Fruit fly (Drosophila melanogaster): ENCODE data around the gene tplus3b.

The tplus3b gene

DNA sequence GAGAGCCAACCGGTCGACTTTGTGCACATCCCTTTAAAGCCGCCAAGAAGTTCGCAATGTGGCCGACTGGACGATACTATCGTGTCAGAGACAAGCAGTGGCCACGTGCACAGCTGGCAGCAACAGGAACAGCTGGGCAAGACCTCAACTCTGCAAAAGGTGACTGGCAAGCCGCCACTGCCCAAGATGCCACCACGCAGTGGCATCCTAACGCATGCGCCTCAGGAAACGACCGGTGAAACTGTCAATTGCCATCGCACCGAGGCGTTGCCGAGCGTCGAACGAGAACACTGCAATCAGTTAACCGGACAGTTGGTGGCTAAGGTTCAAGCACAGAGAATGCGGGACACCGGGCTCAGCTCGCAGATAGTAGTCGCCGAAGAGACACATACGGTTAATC lies 42.0 kb upstream of the tplus3b start:
- no peak for TF ChIP-seq ss (GFP tag; optimal IDR thresholded peaks at IDR 0.05)
- TF ChIP-seq svp (GFP tag): peak; percentile 74

DNA sequence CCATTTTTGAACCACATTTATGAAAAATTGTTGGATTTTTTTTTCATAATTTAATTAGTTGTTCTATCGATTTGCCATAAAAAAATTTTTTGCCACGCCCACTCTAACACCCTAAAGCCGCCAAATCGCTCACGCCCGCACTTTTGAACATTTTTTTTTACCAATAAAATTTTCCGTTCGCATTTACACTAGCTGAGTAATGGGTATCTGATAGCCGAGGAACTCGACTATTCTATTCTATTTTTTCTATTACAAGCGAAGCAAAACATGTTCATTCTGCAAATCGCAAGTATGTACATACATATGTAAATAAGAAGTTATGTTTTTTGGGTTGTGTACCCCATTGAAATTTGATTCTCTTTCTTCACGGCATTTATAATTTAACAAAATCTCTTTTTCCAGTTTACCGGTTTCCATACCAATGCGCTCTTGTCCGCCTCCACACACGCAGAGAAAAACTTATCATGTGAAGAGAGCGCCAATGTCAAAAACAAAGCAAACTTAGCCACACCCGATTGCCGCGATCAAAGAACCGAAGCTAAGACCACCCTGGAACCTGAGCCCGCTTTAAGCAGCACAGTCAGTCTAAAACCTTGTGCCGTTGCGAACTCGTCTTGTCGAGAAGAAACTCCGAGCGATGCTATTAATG lies 41.2 kb upstream of the tplus3b start:
- TF ChIP-seq lz (GFP tag; optimal IDR thresholded peaks at IDR 0.05): no peak
- peak; percentile 2 for TF ChIP-seq Eip78C (GFP tag)
- peak; percentile 14 for TF ChIP-seq CG9139 (GFP tag; optimal IDR thresholded peaks at IDR 0.05)
- no peak for TF ChIP-seq Gug (GFP tag; IDR thresholded peaks at IDR 0.05)
- TF ChIP-seq CG3919 (GFP tag; optimal IDR thresholded peaks at IDR 0.05): no peak
- peak; percentile 60 for TF ChIP-seq svp (GFP tag)
- peak; percentile 10 for TF ChIP-seq dsx (GFP tag; optimal IDR thresholded peaks at IDR 0.05; ENCODE audit: poor library complexity, severe bottlenecking)
- peak; percentile 21 for TF ChIP-seq Sox14 (GFP tag; optimal IDR thresholded peaks at IDR 0.05)

DNA sequence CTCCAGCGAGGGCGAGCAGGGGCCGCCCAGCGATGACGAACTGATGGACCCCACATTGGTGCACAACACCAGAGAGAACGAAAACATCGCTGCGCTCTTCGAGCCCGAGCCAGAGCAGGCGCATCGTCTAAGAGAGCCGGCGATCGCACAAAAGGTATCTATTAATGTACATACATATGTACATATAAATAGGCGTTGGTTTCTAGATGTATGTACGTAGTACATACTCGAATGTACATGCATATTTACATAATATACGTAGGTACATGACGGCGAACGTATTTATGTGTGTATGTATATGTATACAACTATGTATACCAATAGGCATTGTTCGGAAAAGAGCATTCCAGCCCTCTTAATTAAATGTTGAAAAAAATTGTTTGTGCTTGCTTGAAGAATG lies 39.9 kb upstream of the tplus3b start:
- TF ChIP-seq fkh (GFP tag; optimal IDR thresholded peaks at IDR 0.05) (peak; percentile 64), CG3919 (GFP tag; optimal IDR thresholded peaks at IDR 0.05) (no peak), Eip78C (GFP tag) (peak; percentile 49)

DNA sequence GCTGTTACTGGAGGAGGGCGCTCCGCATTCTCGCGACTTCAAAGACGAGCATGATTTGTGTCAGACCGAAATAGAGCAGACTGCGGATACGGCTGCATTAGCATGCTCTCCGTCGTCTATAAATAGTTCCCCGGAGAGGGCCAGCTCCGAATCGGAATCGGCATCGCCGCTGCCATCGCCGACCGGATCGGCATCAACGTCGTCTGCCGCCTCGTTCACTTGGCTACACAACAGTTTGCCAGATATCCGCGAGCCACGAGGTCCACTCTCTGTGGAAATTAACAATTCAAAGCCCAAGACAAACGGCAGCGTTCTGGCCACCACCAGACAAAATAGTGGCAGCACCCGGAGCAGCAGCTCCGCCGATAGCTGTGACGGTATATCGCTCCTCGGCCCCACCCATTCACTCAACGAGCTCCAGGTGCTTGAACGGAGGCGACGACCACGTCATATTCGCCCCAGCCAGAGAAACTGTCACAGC lies 38.5 kb upstream of the tplus3b start:
- TF ChIP-seq CG34406 (GFP tag; optimal IDR thresholded peaks at IDR 0.05) (no peak), Eip78C (GFP tag) (no peak), spab (GFP tag; optimal IDR thresholded peaks at IDR 0.05) (no peak)

DNA sequence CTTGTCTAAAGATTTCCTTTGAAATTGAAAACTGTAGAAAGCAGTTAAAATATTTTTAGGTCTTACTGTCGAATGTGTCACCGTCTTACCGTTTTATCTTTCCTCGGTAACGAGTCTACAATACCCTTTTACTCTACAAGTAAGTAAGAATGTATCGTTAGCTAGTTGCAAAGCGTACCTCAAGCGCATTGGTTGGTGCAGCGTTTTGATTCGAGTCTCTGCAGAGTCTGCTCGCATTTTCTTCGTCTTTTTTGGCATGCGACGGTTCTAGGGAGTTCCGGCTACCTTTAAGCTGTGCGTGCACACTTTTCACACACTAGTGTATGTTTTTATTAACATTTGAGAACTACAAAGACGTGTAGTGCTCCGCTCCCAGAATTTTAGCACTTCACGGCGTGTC lies 35.8 kb upstream of the tplus3b start:
- TF ChIP-seq fkh (GFP tag; optimal IDR thresholded peaks at IDR 0.05) (peak; percentile 5), achi (GFP tag; optimal IDR thresholded peaks at IDR 0.05) (no peak)

DNA sequence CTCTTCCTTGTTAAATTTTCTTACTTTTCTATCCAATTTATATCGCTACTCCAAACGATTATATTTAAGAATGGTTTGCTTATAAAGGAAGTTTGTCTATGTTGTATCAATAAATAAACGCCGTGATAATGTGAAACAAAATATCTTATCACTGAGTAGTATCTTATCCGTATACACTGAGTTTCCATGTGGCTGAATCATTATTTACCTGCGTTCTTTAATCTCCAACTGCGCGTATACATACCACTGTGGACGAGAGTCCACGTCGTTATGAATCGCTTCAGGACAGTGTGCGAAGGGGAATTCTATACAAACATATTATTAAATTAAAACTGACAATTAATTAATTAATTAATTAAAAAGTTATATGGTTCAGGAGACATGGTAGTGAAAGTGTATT lies 35.2 kb upstream of the tplus3b start:
- TF ChIP-seq Met (GFP tag; optimal IDR thresholded peaks at IDR 0.05): no peak
- TF ChIP-seq topi (GFP tag; optimal IDR thresholded peaks at IDR 0.05): no peak
- TF ChIP-seq esn (GFP tag; optimal IDR thresholded peaks at IDR 0.05): peak; percentile 14
- TF ChIP-seq fkh (GFP tag; optimal IDR thresholded peaks at IDR 0.05): peak; percentile 27
- no peak for TF ChIP-seq dac (GFP tag; optimal IDR thresholded peaks at IDR 0.05)
- peak; percentile 65 for TF ChIP-seq svp (GFP tag)
- TF ChIP-seq Eip93F (GFP tag; optimal IDR thresholded peaks at IDR 0.05): peak; percentile 37

DNA sequence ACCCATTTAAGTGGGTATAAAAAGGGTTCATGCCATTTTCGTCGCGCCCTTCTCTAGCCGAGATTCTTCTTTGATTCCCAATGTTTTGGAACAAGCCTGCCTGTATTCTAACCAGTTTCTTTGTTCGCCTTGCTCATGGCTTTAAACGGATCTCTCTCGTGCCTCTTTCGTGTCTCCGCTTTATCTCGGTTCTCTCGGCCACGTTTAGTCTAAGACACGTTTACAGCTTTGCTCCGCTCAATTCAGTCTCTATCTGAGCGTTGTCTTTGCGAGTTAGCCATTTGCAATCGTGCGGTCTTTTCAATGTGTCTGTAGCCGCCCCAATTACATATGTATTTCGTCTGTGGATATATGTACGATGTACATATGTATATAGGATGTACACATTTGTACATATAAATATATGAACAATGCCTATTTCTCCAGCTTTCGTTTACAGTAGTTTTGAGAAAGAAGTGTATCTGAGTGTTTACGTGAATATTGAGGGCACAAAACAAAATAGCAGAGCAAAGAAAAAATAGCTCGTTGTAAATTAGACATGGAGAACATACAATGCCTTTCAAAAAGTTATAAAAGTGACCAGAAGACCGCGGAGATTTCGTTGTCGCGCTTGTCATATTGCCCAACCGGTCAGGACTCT lies 30.0 kb upstream of the tplus3b start:
- no peak for TF ChIP-seq OdsH (GFP tag; optimal IDR thresholded peaks at IDR 0.05)
- TF ChIP-seq CG6163 (GFP tag; IDR thresholded peaks at IDR 0.05): no peak
- peak; percentile 76 for TF ChIP-seq Eip78C (GFP tag)
- no peak for TF ChIP-seq CG34406 (GFP tag; optimal IDR thresholded peaks at IDR 0.05)
- TF ChIP-seq CG10669 (GFP tag; optimal IDR thresholded peaks at IDR 0.05): no peak
- TF ChIP-seq CG10631 (GFP tag; optimal IDR thresholded peaks at IDR 0.05): no peak
- no peak for TF ChIP-seq dac (GFP tag; optimal IDR thresholded peaks at IDR 0.05)
- no peak for TF ChIP-seq fd59A (GFP tag; optimal IDR thresholded peaks at IDR 0.05)
- no peak for TF ChIP-seq CG11902 (GFP tag; optimal IDR thresholded peaks at IDR 0.05)
- TF ChIP-seq Hr4 (GFP tag; optimal IDR thresholded peaks at IDR 0.05): no peak
- peak; percentile 24 for TF ChIP-seq vri (GFP tag; optimal IDR thresholded peaks at IDR 0.05)
- peak in 1 of 2 experiments; percentile 55 for TF ChIP-seq ss (GFP tag; optimal IDR thresholded peaks at IDR 0.05)
- no peak for TF ChIP-seq topi (GFP tag; optimal IDR thresholded peaks at IDR 0.05)
- no peak for TF ChIP-seq salr (GFP tag; optimal IDR thresholded peaks at IDR 0.05)
- TF ChIP-seq CG6792 (GFP tag; optimal IDR thresholded peaks at IDR 0.05): no peak
- TF ChIP-seq achi (GFP tag; optimal IDR thresholded peaks at IDR 0.05): no peak
- TF ChIP-seq dsx (GFP tag; optimal IDR thresholded peaks at IDR 0.05; ENCODE audit: poor library complexity, severe bottlenecking): no peak
- peak; percentile 49; the same call in 1 of the 2 replicates for TF ChIP-seq CG15336 (GFP tag; IDR thresholded peaks at IDR 0.05)
- TF ChIP-seq CG31627 (GFP tag; optimal IDR thresholded peaks at IDR 0.05): no peak
- no peak for TF ChIP-seq cyc (GFP tag; optimal IDR thresholded peaks at IDR 0.05)
- TF ChIP-seq Hr38 (GFP tag; optimal IDR thresholded peaks at IDR 0.05): no peak
- no peak for TF ChIP-seq spab (GFP tag; optimal IDR thresholded peaks at IDR 0.05)
- TF ChIP-seq Hr39 (GFP tag; optimal IDR thresholded peaks at IDR 0.05): no peak
- no peak for TF ChIP-seq Eip93F (GFP tag; optimal IDR thresholded peaks at IDR 0.05)
- no peak for TF ChIP-seq CG11762 (GFP tag; optimal IDR thresholded peaks at IDR 0.05; ENCODE audit: insufficient read depth)
- TF ChIP-seq fd85E (GFP tag; optimal IDR thresholded peaks at IDR 0.05): no peak
- no peak for TF ChIP-seq CG16779 (tag; optimal IDR thresholded peaks at IDR 0.05)

Data from whole organism, prepupa.